Worm (Caenorhabditis elegans) whole organism, young adult: ENCODE results near the gene M04D8.5.

Experiments used
- B0019.2 ChIP-seq: fragments of 200-800 bp; sonication (Bioruptor generic); conservative IDR thresholded peaks from 2 replicates; pipeline ENCODE4 v1.3.6; 2022; ENCODE audit warnings: missing genetic modification reagents, missing genetic modification characterization, missing compliant biosample characterization
- C17E4.6 ChIP-seq: fragments of 200-800 bp; sonication (Bioruptor generic); IDR thresholded peaks from 2 replicates; pipeline ENCODE4 v1.3.6; 2022; ENCODE audit warnings: missing genetic modification reagents, missing genetic modification characterization, missing compliant biosample characterization
- F33H1.4 ChIP-seq: fragments of 200-800 bp; sonication (Bioruptor generic); IDR thresholded peaks from 2 replicates; pipeline ENCODE4 v1.3.6; 2022; ENCODE audit warnings: missing genetic modification reagents, missing genetic modification characterization, missing compliant biosample characterization
- ZK185.1 ChIP-seq: sonication (generic microtip); optimal IDR thresholded peaks from 2 replicates; lab custom pipeline; 2016; ENCODE audit warnings: mild to moderate bottlenecking, missing genetic modification characterization, missing compliant biosample characterization; ENCODE audit not compliant: poor library complexity, severe bottlenecking
- ama-1 ChIP-seq, 3 experiments: fragments of 150-350 bp in 1 of 3; sonication (generic microtip) in 2 of 3; optimal IDR thresholded peaks; 2 replicates each; lab custom pipeline; 2014 to 2018; ENCODE audit warnings: missing biosample characterization in 2 of 3, missing genetic modification characterization in 2 of 3, missing genetic modification reagents in 2 of 3
- atf-7 ChIP-seq: sonication (generic microtip); optimal IDR thresholded peaks from 2 replicates; lab custom pipeline; 2017; ENCODE audit warnings: mild to moderate bottlenecking, missing genetic modification characterization, missing compliant biosample characterization
- lsl-1 ChIP-seq: fragments of 200-800 bp; sonication (Bioruptor generic); optimal IDR thresholded peaks from 2 replicates; lab custom pipeline; 2018; ENCODE audit warnings: mild to moderate bottlenecking, missing genetic modification characterization, moderate library complexity, missing compliant biosample characterization
- nhr-27 ChIP-seq: fragments of 200-800 bp; sonication (Bioruptor generic); optimal IDR thresholded peaks from 2 replicates; lab custom pipeline; 2018; ENCODE audit warnings: mild to moderate bottlenecking, missing genetic modification characterization, moderate library complexity, missing compliant biosample characterization
- pha-4 ChIP-seq: fragments of 150-350 bp; sonication (generic microtip); optimal IDR thresholded peaks from 2 replicates; lab custom pipeline; 2014; ENCODE audit warnings: missing biosample characterization, missing genetic modification reagents, missing genetic modification characterization
- rpc-1 ChIP-seq, 2 experiments: fragments of 150-350 bp in 1 of 2; sonication (generic microtip) in 1 of 2; optimal IDR thresholded peaks; 2 replicates each; lab custom pipeline; 2014 to 2018; ENCODE audit warnings: missing biosample characterization in 1 of 2, missing genetic modification characterization in 1 of 2, missing genetic modification reagents in 1 of 2, missing genotype in 1 of 2
- snpc-1.1 ChIP-seq: sonication (generic microtip); optimal IDR thresholded peaks from 2 replicates; lab custom pipeline; 2017; ENCODE audit warnings: missing genetic modification characterization, mild to moderate bottlenecking, missing compliant biosample characterization, antibody characterized with exemption, moderate library complexity, missing genotype, missing genetic modification reagents; ENCODE audit not compliant: insufficient read depth
- somi-1 ChIP-seq: fragments of 200-800 bp; sonication (Bioruptor generic); optimal IDR thresholded peaks from 2 replicates; lab custom pipeline; 2018; ENCODE audit warnings: mild to moderate bottlenecking, missing genetic modification characterization, missing compliant biosample characterization
- unc-62 ChIP-seq: fragments of 150-350 bp; optimal IDR thresholded peaks from 2 replicates; lab custom pipeline; 2014; ENCODE audit warnings: missing biosample characterization, missing genetic modification reagents, missing genetic modification characterization

DNA sequence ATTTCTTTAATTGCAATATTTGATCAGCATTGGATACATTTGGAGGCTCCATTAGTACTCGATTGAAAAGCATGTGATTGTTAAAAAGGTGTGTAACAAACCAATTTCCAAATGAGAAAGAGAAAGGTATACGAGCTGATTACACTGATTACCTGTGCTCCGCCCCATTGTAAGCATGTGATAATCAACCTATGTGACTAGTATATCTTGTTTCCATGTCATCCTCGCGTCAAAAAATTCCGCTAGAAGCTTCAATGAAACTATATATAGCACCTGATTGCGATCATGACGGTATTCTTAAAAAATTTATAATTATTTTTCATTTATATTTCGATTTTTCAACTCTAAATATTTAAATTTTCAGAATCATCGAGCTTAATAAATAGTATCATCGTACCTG, 2.6 kb downstream of the M04D8.5 start, which contains the start of gene M04D8.4:
- TF ChIP-seq C17E4.6 (GFP tag; lab: Robert Waterston, UW) (no peak), pha-4 (no peak), snpc-1.1 (tag; lab: Kevin White, UChicago) (no peak), atf-7 (tag; lab: Kevin White, UChicago) (no peak), rpc-1 (optimal IDR thresholded peaks at IDR 0.05; lab: Kevin White, UChicago) (no peak), rpc-1 (tag; optimal IDR thresholded peaks at IDR 0.05; lab: Kevin White, UChicago) (no peak), lsl-1 (GFP tag; lab: Kevin White, UChicago) (no peak), ama-1 (optimal IDR thresholded peaks at IDR 0.05; lab: Kevin White, UChicago) (no peak), ama-1 (GFP tag; optimal IDR thresholded peaks at IDR 0.05; lab: Kevin White, UChicago) (no peak), unc-62 (GFP tag; lab: Kevin White, UChicago) (no peak), B0019.2 (GFP tag; lab: Robert Waterston, UW) (no peak), ZK185.1 (tag; lab: Kevin White, UChicago) (no peak), F33H1.4 (GFP tag; lab: Robert Waterston, UW) (no peak), somi-1 (GFP tag; lab: Kevin White, UChicago) (no peak), nhr-27 (tag; lab: Kevin White, UChicago) (no peak)
